Fruit fly (Drosophila melanogaster): Measurements from ENCODE around the gene MBD-R2.
A peak's percentile ranks its signal among the peaks of the same experiment; 100 is the strongest.

DNA sequence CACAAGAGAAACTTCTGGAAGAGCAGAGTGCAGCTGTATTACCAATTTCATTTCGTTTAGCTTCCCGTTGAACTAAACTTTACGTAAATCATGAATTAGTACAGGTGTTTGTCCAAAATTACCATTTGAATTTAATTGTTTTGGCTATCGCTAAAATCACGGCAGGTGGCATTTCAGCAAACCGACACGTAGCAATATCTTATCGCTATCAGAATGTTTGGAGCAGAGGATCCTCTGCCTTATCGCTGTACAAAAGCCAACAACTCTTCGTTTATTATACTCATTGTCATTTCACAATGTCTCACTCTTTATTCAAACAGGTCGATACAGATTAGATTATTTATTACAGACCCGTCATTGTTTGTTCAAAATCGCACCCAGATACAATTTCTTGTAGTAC, 9.8 kb upstream of the MBD-R2 start:
- TF ChIP-seq CG7101 (tag; optimal IDR thresholded peaks at IDR 0.05) (no peak), Hr96 (GFP tag; optimal IDR thresholded peaks at IDR 0.05) (no peak), cnc (optimal IDR thresholded peaks at IDR 0.05) (no peak), Crg-1 (GFP tag; optimal IDR thresholded peaks at IDR 0.05) (no peak), kay (GFP tag; ENCODE audit: borderline replicate concordance) (peak; percentile 8), tj (GFP tag; optimal IDR thresholded peaks at IDR 0.05) (no peak), CG1620 (GFP tag; optimal IDR thresholded peaks at IDR 0.05) (no peak), Mnt (GFP tag; optimal IDR thresholded peaks at IDR 0.05) (no peak), CG33017 (tag; optimal IDR thresholded peaks at IDR 0.05) (no peak), bab1 (GFP tag; optimal IDR thresholded peaks at IDR 0.05) (no peak), CG14711 (tag; optimal IDR thresholded peaks at IDR 0.05) (no peak), Clk (GFP tag; optimal IDR thresholded peaks at IDR 0.05) (no peak)
